Worm (Caenorhabditis elegans) whole organism, L1 larva: ENCODE data around the gene irld-25.

Experiments used
- aha-1 ChIP-seq: fragments of 150-350 bp; optimal IDR thresholded peaks from 2 replicates; lab custom pipeline; 2014; ENCODE audit warnings: missing biosample characterization, missing genetic modification characterization
- aly-2 ChIP-seq: fragments of 150-350 bp; optimal IDR thresholded peaks from 2 replicates; lab custom pipeline; 2014; ENCODE audit warnings: missing biosample characterization, missing genetic modification characterization
- ceh-63 ChIP-seq: fragments of 200-800 bp; sonication (Bioruptor generic); optimal IDR thresholded peaks from 2 replicates; lab custom pipeline; 2018; ENCODE audit warnings: mild to moderate bottlenecking, missing genetic modification characterization, missing compliant biosample characterization
- dpl-1 ChIP-seq, 3 experiments: fragments of 150-350 bp in 2 of 3; sonication (generic microtip) in 1 of 3; optimal IDR thresholded peaks; 2 replicates each; lab custom pipeline; 2014 to 2017; ENCODE audit warnings: missing biosample characterization in 3 of 3, missing genetic modification characterization in 3 of 3, missing genetic modification reagents in 3 of 3
- efl-1 ChIP-seq, 4 experiments: fragments of 150-350 bp; optimal IDR thresholded peaks in 3 of 4; peaks in 1 of 4; 1 replicate in 1 of 4; 2 replicates in 3 of 4; lab custom pipeline; 2014; ENCODE audit warnings: missing biosample characterization in 2 of 4, missing genetic modification characterization in 2 of 4, missing genetic modification reagents in 2 of 4
- efl-3 ChIP-seq: fragments of 200-800 bp; sonication (Bioruptor generic); optimal IDR thresholded peaks from 2 replicates; lab custom pipeline; 2018; ENCODE audit warnings: mild to moderate bottlenecking, missing genetic modification characterization, missing compliant biosample characterization
- elt-2 ChIP-seq: sonication (generic microtip); optimal IDR thresholded peaks from 2 replicates; lab custom pipeline; 2016; ENCODE audit warnings: missing genetic modification characterization, mild to moderate bottlenecking, inconsistent platforms, missing compliant biosample characterization, missing genetic modification reagents
- ets-5 ChIP-seq: fragments of 200-800 bp; sonication (Bioruptor generic); IDR thresholded peaks from 2 replicates; pipeline ENCODE4 v1.3.6; 2022; ENCODE audit warnings: missing genetic modification characterization, missing compliant biosample characterization
- fkh-4 ChIP-seq: sonication (generic microtip); optimal IDR thresholded peaks from 2 replicates; lab custom pipeline; 2016; ENCODE audit warnings: missing compliant biosample characterization, missing genetic modification characterization, borderline replicate concordance
- fos-1 ChIP-seq: fragments of 150-350 bp; optimal IDR thresholded peaks from 2 replicates; lab custom pipeline; 2014; ENCODE audit warnings: missing biosample characterization, missing genetic modification characterization
- hlh-4 ChIP-seq: sonication (generic microtip); optimal IDR thresholded peaks from 2 replicates; lab custom pipeline; 2016; ENCODE audit warnings: mild to moderate bottlenecking, missing genetic modification characterization, missing compliant biosample characterization
- isw-1 ChIP-seq: fragments of 200-800 bp; sonication (Bioruptor generic); IDR thresholded peaks from 2 replicates; pipeline ENCODE4 v1.3.6; 2022; ENCODE audit warnings: missing genetic modification characterization, missing compliant biosample characterization
- lin-14 ChIP-seq: fragments of 200-800 bp; sonication (Bioruptor generic); optimal IDR thresholded peaks from 2 replicates; lab custom pipeline; 2018; ENCODE audit warnings: mild to moderate bottlenecking, missing genetic modification characterization, moderate library complexity, missing compliant biosample characterization
- lin-15B ChIP-seq: fragments of 150-350 bp; sonication (generic microtip); optimal IDR thresholded peaks from 3 replicates; lab custom pipeline; 2014; ENCODE audit warnings: missing biosample characterization, missing genetic modification characterization
- lin-35 ChIP-seq, 2 experiments: fragments of 150-350 bp; optimal IDR thresholded peaks; 2 replicates each; lab custom pipeline; 2014; ENCODE audit warnings: missing biosample characterization in 2 of 2, missing genetic modification characterization in 2 of 2, missing genetic modification reagents in 2 of 2
- lin-39 ChIP-seq: fragments of 150-350 bp; optimal IDR thresholded peaks from 2 replicates; lab custom pipeline; 2014; ENCODE audit warnings: missing biosample characterization, missing genetic modification reagents, missing genetic modification characterization
- lir-3 ChIP-seq: sonication (generic microtip); optimal IDR thresholded peaks from 2 replicates; lab custom pipeline; 2016; ENCODE audit warnings: mild to moderate bottlenecking, missing genetic modification characterization, moderate library complexity, missing compliant biosample characterization; ENCODE audit not compliant: poor library complexity
- nhr-12 ChIP-seq: sonication (generic microtip); optimal IDR thresholded peaks from 2 replicates; lab custom pipeline; 2017; ENCODE audit warnings: missing biosample characterization, missing genetic modification characterization
- nhr-237 ChIP-seq: fragments of 150-350 bp; optimal IDR thresholded peaks from 2 replicates; lab custom pipeline; 2014; ENCODE audit warnings: missing biosample characterization, missing genetic modification characterization
- nhr-28 ChIP-seq: fragments of 150-350 bp; optimal IDR thresholded peaks from 2 replicates; lab custom pipeline; 2014; ENCODE audit warnings: missing biosample characterization, missing genetic modification characterization
- nhr-47 ChIP-seq: sonication (generic microtip); optimal IDR thresholded peaks from 2 replicates; lab custom pipeline; 2016; ENCODE audit warnings: mild to moderate bottlenecking, missing genetic modification characterization, moderate library complexity, missing compliant biosample characterization
- nhr-76 ChIP-seq: sonication (generic microtip); optimal IDR thresholded peaks from 2 replicates; lab custom pipeline; 2017; ENCODE audit warnings: missing biosample characterization, missing genetic modification characterization
- nhr-90 ChIP-seq: sonication (generic microtip); optimal IDR thresholded peaks from 2 replicates; lab custom pipeline; 2016; ENCODE audit warnings: mild to moderate bottlenecking, missing genetic modification characterization, missing compliant biosample characterization; ENCODE audit not compliant: poor library complexity
- pax-3 ChIP-seq: fragments of 200-800 bp; sonication (Bioruptor generic); optimal IDR thresholded peaks from 2 replicates; lab custom pipeline; 2018; ENCODE audit warnings: mild to moderate bottlenecking, missing genetic modification characterization, moderate library complexity, missing compliant biosample characterization
- skn-1 ChIP-seq: fragments of 150-350 bp; optimal IDR thresholded peaks from 2 replicates; lab custom pipeline; 2014; ENCODE audit warnings: missing biosample characterization, missing genetic modification characterization
- sox-4 ChIP-seq: sonication (generic microtip); optimal IDR thresholded peaks from 2 replicates; lab custom pipeline; 2016; ENCODE audit warnings: missing genetic modification characterization, missing compliant biosample characterization
- tbx-2 ChIP-seq: sonication (generic microtip); optimal IDR thresholded peaks from 2 replicates; lab custom pipeline; 2016; ENCODE audit warnings: missing genetic modification characterization, missing compliant biosample characterization
- tlp-1 ChIP-seq: fragments of 150-350 bp; optimal IDR thresholded peaks from 2 replicates; lab custom pipeline; 2014; ENCODE audit warnings: missing biosample characterization, missing genetic modification characterization
- unc-130 ChIP-seq: fragments of 150-350 bp; optimal IDR thresholded peaks from 2 replicates; lab custom pipeline; 2017; ENCODE audit warnings: missing biosample characterization, missing genetic modification characterization, inconsistent platforms
- unc-30 ChIP-seq: sonication (generic microtip); optimal IDR thresholded peaks from 2 replicates; lab custom pipeline; 2017; ENCODE audit warnings: missing biosample characterization, missing genetic modification characterization
- unc-98 ChIP-seq: fragments of 200-800 bp; sonication (Bioruptor generic); IDR thresholded peaks from 2 replicates; pipeline ENCODE4 v1.3.6; 2022; ENCODE audit warnings: missing genetic modification characterization, missing compliant biosample characterization
- vab-15 ChIP-seq: sonication (generic microtip); optimal IDR thresholded peaks from 2 replicates; lab custom pipeline; 2017; ENCODE audit warnings: missing genotype, mild to moderate bottlenecking, missing genetic modification characterization, missing compliant biosample characterization
- xbp-1 ChIP-seq: sonication (generic microtip); optimal IDR thresholded peaks from 2 replicates; lab custom pipeline; 2016; ENCODE audit warnings: missing genetic modification characterization, missing compliant biosample characterization
- zag-1 ChIP-seq: fragments of 150-350 bp; optimal IDR thresholded peaks from 2 replicates; lab custom pipeline; 2014; ENCODE audit warnings: missing biosample characterization, missing genetic modification characterization
- ztf-4 ChIP-seq: fragments of 150-350 bp; optimal IDR thresholded peaks from 2 replicates; lab custom pipeline; 2014; ENCODE audit warnings: missing biosample characterization, missing genetic modification characterization

Gene irld-25

DNA sequence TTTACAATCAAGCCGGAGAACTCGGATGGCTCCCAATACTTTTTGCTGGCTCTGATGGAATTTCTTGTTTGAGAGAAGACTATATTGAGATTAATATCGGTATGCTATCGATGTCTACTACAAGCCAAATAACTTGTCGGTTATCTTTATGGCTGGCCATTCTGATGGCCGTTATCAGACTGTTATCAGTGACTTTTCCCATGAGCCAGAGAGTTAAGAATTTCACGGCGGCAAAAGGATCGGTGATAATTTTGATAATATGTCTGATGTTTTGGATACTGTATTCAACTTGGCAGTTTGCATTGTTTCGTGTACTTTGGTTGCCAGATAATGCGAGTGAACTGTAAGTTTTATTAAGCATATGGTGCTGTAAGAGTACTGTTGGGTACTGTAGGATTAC lies 4.8 kb downstream of the irld-25 start:
- peak; percentile 79 for TF ChIP-seq elt-2 (tag; lab: Kevin White, UChicago)
- no peak for TF ChIP-seq ets-5 (GFP tag; lab: Robert Waterston, UW)
- no peak for TF ChIP-seq ceh-63 (GFP tag; lab: Kevin White, UChicago)
- no peak for TF ChIP-seq lin-14 (GFP tag; lab: Kevin White, UChicago)
- peak; percentile 45 for TF ChIP-seq tlp-1 (tag; lab: Kevin White, UChicago)

DNA sequence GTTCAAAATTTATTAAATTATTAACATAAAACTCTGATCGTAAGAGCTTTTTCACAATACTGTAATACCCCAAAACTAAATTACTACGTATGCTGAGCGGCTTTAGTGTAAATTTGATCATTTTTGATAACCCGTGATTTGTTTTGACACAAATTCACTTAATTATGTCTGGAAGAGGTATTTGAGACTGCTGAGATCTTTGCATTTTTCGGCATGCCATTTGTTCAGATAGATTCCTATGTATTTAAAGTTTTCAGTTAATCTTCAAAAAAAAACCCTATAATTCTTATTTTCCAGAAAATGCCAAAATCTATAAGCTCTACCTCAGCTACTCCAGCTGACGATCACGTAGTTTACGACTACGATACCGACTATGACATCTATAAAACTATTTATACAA lies 8.8 kb downstream of the irld-25 start, which contains the start of gene srw-15:
TSS of gene srw-15 (plus strand) at position 301 of the 400 bp plus-strand sequence.
- no peak for TF ChIP-seq zag-1
- no peak for TF ChIP-seq ztf-4
- TF ChIP-seq fos-1 (tag; lab: Kevin White, UChicago), result no peak
- TF ChIP-seq nhr-90 (tag; lab: Kevin White, UChicago), result no peak
- no peak for TF ChIP-seq efl-1 (optimal IDR thresholded peaks at IDR 0.05; lab: Kevin White, UChicago)
- TF ChIP-seq efl-1 (GFP tag; optimal IDR thresholded peaks at IDR 0.05 in 1 of 2; lab: Kevin White, UChicago), result peak in 1 of 2 experiments; percentile 60

DNA sequence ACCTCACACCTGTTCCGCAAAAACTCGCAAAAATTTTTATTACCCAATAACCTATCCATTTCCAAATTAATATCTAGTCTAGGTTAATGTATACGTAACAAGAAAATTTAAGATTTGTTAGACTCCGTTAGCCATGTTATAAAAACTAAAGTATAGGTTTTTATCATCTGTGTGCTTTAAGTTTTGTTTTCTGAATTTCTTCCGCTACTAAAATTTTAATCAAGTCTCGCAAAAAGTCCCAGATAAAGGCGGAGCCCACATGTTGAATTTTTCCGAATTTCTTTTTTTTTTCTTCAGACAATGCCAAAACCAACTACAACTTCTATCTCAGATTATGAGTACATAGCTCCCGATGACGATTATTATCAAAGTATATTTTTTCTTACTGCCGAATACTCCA lies 10.8 kb downstream of the irld-25 start, which contains the start of gene srw-13:
TSS of gene srw-13 (plus strand) at position 301 of the 400 bp plus-strand sequence.
- TF ChIP-seq lir-3 (tag; lab: Kevin White, UChicago) (no peak), tbx-2 (no peak), isw-1 (GFP tag; lab: Robert Waterston, UW) (no peak), aha-1 (tag; lab: Kevin White, UChicago) (no peak), lin-15B (tag; lab: Kevin White, UChicago) (no peak), nhr-28 (tag; lab: Kevin White, UChicago) (no peak), vab-15 (tag; lab: Kevin White, UChicago) (no peak), sox-4 (tag; lab: Kevin White, UChicago) (no peak), fkh-4 (tag; lab: Kevin White, UChicago) (no peak), unc-30 (tag; lab: Kevin White, UChicago) (no peak)

DNA sequence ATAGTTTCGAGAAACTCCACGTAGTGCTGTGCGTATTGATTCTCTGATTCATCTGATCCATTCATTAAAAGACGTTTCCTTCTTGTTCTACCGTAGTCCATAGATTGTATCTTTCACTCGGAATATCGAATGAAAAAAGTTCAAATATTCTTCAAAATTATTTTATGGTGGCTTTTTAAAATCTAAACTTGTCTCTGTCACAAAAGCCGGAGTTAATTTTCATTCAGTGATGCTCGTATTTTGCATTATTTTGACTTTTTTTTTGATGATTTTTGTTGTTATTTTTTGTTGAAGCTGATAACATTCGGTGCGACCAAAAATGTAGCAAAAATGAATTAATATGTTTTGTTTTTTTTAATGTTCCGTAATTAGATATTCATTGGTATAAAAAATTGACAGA lies 14.2 kb downstream of the irld-25 start, which contains the start of gene nhr-164:
TSS of gene nhr-164 (minus strand) at position 101 of the 400 bp plus-strand sequence.
- TF ChIP-seq nhr-12 (tag; lab: Kevin White, UChicago) (no peak), hlh-4 (tag; lab: Kevin White, UChicago) (no peak)

DNA sequence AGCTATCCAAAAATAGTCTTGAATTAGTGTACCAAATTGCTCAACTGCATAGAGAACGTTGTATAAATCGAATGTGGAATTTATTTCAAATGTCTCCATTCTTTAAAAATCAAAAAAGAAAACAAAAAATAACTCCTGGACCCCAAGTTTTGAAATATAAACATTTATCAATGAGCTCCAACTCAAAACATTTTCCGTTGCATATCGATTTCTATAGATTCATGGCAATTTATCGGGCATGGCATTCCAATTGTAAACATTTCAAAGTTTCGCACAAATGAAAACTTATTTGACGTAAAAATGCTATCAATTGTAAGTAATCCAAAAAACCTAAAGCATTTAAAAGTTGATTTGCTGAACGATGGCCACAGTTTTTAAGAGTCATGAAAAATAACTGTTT lies 17.1 kb downstream of the irld-25 start, which contains the start of gene srw-12:
TSS of gene srw-12 (minus strand) at position 101 of the 400 bp plus-strand sequence.
- no peak for TF ChIP-seq unc-98
- TF ChIP-seq nhr-237 (tag; lab: Kevin White, UChicago), result no peak
- TF ChIP-seq efl-3 (GFP tag; lab: Kevin White, UChicago), result no peak
- no peak for TF ChIP-seq pax-3 (tag; lab: Kevin White, UChicago)
- no peak for TF ChIP-seq unc-130 (tag; lab: Kevin White, UChicago)
- TF ChIP-seq isw-1 (GFP tag; lab: Robert Waterston, UW), result no peak
- TF ChIP-seq nhr-76 (tag; lab: Kevin White, UChicago), result no peak
- TF ChIP-seq fos-1 (tag; lab: Kevin White, UChicago), result no peak
- no peak for TF ChIP-seq skn-1 (tag; lab: Kevin White, UChicago)
- TF ChIP-seq lin-35 (GFP tag; optimal IDR thresholded peaks at IDR 0.05; lab: Kevin White, UChicago), result no peak
- TF ChIP-seq xbp-1 (tag; lab: Kevin White, UChicago), result no peak
- TF ChIP-seq nhr-47 (tag; lab: Kevin White, UChicago), result no peak
- no peak for TF ChIP-seq aly-2 (tag; lab: Kevin White, UChicago)
- TF ChIP-seq lin-39 (tag; lab: Kevin White, UChicago), result no peak
- no peak for TF ChIP-seq ceh-63 (GFP tag; lab: Kevin White, UChicago)
- TF ChIP-seq dpl-1 (GFP tag; optimal IDR thresholded peaks at IDR 0.05; lab: Kevin White, UChicago), result no peak
- TF ChIP-seq, all 84 proteins: peak for 0
